Worm (Caenorhabditis elegans): Measurements from ENCODE around the gene ubc-20.

DNA sequence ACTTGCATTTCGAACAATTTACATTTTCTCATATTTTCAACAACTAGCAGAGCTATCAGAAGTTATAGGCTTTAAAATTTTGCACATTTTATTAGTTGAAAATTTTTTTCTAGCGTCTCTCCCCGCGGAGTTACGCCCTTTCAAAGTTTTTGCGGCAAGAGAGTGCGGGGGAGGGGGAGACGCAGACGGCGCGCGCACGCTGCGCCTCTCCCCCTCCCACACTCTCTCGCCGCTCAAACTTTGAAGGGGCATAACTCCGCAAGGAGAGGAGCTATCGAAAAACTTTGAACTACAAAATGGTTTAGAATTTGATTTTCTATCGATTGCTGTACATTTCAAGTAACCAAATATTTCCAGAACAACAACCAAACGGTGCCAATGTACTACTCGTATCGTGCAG, 38.4 kb downstream of the ubc-20 start:
- no peak for TF ChIP-seq che-1 (tag; optimal IDR thresholded peaks at IDR 0.05)
- TF ChIP-seq ama-1 (optimal IDR thresholded peaks at IDR 0.05): no peak
- no peak for TF ChIP-seq ets-4 (tag; optimal IDR thresholded peaks at IDR 0.05)
- TF ChIP-seq ceh-9 (tag; optimal IDR thresholded peaks at IDR 0.05): no peak
- no peak for TF ChIP-seq dmd-4 (tag; optimal IDR thresholded peaks at IDR 0.05; ENCODE audit: borderline replicate concordance)
- no peak for TF ChIP-seq ceh-48 (tag; optimal IDR thresholded peaks at IDR 0.05)
- TF ChIP-seq ceh-14 (tag; optimal IDR thresholded peaks at IDR 0.05): no peak
